Comparison of ENCODE assay signal across 7 worm cellular contexts in genomic region chrX:14502116-14502587, ce11.
TF ChIP-seq lines count a peak whose summit lies in the region.

No protein-coding gene starts in this region.

TF ChIP-seq in whole organism, L1 larva, 84 proteins besides CTCF, POLR2A, EP300 and RAD21 (continues in another document):
- TF ChIP-seq ceh-63 (GFP tag; optimal IDR thresholded peaks at IDR 0.05; lab: Kevin White, UChicago) = peak; percentile 19
- no peak for TF ChIP-seq fkh-10 (GFP tag; optimal IDR thresholded peaks at IDR 0.05; lab: Kevin White, UChicago)
- TF ChIP-seq aly-2 (tag; optimal IDR thresholded peaks at IDR 0.05; lab: Kevin White, UChicago) = no peak
- peak; percentile 92 for TF ChIP-seq nhr-20 (tag; optimal IDR thresholded peaks at IDR 0.05; lab: Kevin White, UChicago)
- peak; percentile 10 for TF ChIP-seq rnt-1 (tag; optimal IDR thresholded peaks at IDR 0.05; lab: Kevin White, UChicago)
- peak; percentile 80 for TF ChIP-seq tlp-1 (tag; optimal IDR thresholded peaks at IDR 0.05; lab: Kevin White, UChicago)
- no peak for TF ChIP-seq C34B4.2 (tag; optimal IDR thresholded peaks at IDR 0.05; lab: Kevin White, UChicago)
- peak; percentile 44 for TF ChIP-seq lin-13 (GFP tag; optimal IDR thresholded peaks at IDR 0.05; lab: Kevin White, UChicago)
- peak; percentile 60 for TF ChIP-seq blmp-1 (tag; optimal IDR thresholded peaks at IDR 0.05; lab: Kevin White, UChicago)
- TF ChIP-seq vab-15 (tag; optimal IDR thresholded peaks at IDR 0.05; lab: Kevin White, UChicago) = no peak
- TF ChIP-seq nhr-90 (tag; optimal IDR thresholded peaks at IDR 0.05; lab: Kevin White, UChicago; ENCODE audit: poor library complexity) = peak; percentile 86
- TF ChIP-seq mef-2 (tag; optimal IDR thresholded peaks at IDR 0.05; lab: Kevin White, UChicago) = no peak
- peak; percentile 27 for TF ChIP-seq C16A3.4 (tag; optimal IDR thresholded peaks at IDR 0.05; lab: Kevin White, UChicago)

TF ChIP-seq in whole organism, L2 larva, 48 proteins besides CTCF, POLR2A, EP300 and RAD21 (continues in another document):
- TF ChIP-seq gmeb-1 (tag; optimal IDR thresholded peaks at IDR 0.05; lab: Kevin White, UChicago) (peak; percentile 46), blmp-1 (tag; optimal IDR thresholded peaks at IDR 0.05; lab: Kevin White, UChicago; ENCODE audit: insufficient read depth) (peak; percentile 68), mbf-1 (tag; optimal IDR thresholded peaks at IDR 0.05; lab: Kevin White, UChicago) (no peak), sma-9 (GFP tag; optimal IDR thresholded peaks at IDR 0.05; lab: Kevin White, UChicago) (peak; percentile 77), sma-9 (tag; optimal IDR thresholded peaks at IDR 0.05; lab: Kevin White, UChicago) (no peak), ZK546.5 (tag; optimal IDR thresholded peaks at IDR 0.05; lab: Kevin White, UChicago) (no peak), F13H6.1 (tag; optimal IDR thresholded peaks at IDR 0.05; lab: Kevin White, UChicago) (peak; percentile 48), C34F6.9 (tag; optimal IDR thresholded peaks at IDR 0.05; lab: Kevin White, UChicago) (peak; percentile 37), nhr-25 (tag; optimal IDR thresholded peaks at IDR 0.05; lab: Kevin White, UChicago) (peak; percentile 84), lsy-2 (tag; optimal IDR thresholded peaks at IDR 0.05; lab: Kevin White, UChicago) (peak in 1 of 2 experiments; percentile 52), ama-1 (optimal IDR thresholded peaks at IDR 0.05; lab: Kevin White, UChicago) (peak; percentile 20), nhr-129 (tag; optimal IDR thresholded peaks at IDR 0.05; lab: Kevin White, UChicago) (peak; percentile 81), crh-2 (tag; optimal IDR thresholded peaks at IDR 0.05; lab: Kevin White, UChicago) (peak; percentile 78)

TF ChIP-seq in whole organism, L3 larva, 47 proteins besides CTCF, POLR2A, EP300 and RAD21:
- TF ChIP-seq ztf-11 (tag; optimal IDR thresholded peaks at IDR 0.05; lab: Kevin White, UChicago) (no peak), nhr-23 (tag; optimal IDR thresholded peaks at IDR 0.05; lab: Kevin White, UChicago) (peak; percentile 13), nhr-25 (tag; optimal IDR thresholded peaks at IDR 0.05; lab: Kevin White, UChicago) (peak; percentile 69), nhr-237 (tag; optimal IDR thresholded peaks at IDR 0.05; lab: Kevin White, UChicago) (no peak), pha-4 (tag; optimal IDR thresholded peaks at IDR 0.05; lab: Kevin White, UChicago) (peak; percentile 61), nhr-43 (tag; optimal IDR thresholded peaks at IDR 0.05; lab: Kevin White, UChicago; ENCODE audit: poor library complexity, severe bottlenecking) (peak; percentile 82), elt-1 (tag; optimal IDR thresholded peaks at IDR 0.05; lab: Kevin White, UChicago) (peak; percentile 19), unc-62 (GFP tag; optimal IDR thresholded peaks at IDR 0.05; lab: Kevin White, UChicago) (peak; percentile 45), pqm-1 (tag; optimal IDR thresholded peaks at IDR 0.05; lab: Kevin White, UChicago) (peak; percentile 83), jun-1 (tag; optimal IDR thresholded peaks at IDR 0.05; lab: Kevin White, UChicago) (peak; percentile 87), snpc-4 (tag; optimal IDR thresholded peaks at IDR 0.05; lab: Kevin White, UChicago) (no peak), elt-2 (tag; optimal IDR thresholded peaks at IDR 0.05; lab: Kevin White, UChicago) (peak; percentile 97), nfya-1 (tag; optimal IDR thresholded peaks at IDR 0.05; lab: Kevin White, UChicago; ENCODE audit: insufficient read depth) (peak; percentile 9)

TF ChIP-seq in whole organism, L4 larva, 104 proteins besides CTCF, POLR2A, EP300 and RAD21 (continues in another document):
- TF ChIP-seq gei-8 (GFP tag; optimal IDR thresholded peaks at IDR 0.05; lab: Kevin White, UChicago) = peak; percentile 77
- TF ChIP-seq dve-1 (tag; optimal IDR thresholded peaks at IDR 0.05; lab: Kevin White, UChicago; ENCODE audit: insufficient read depth) = peak; percentile 97
- TF ChIP-seq dmd-6 (GFP tag; IDR thresholded peaks at IDR 0.05; lab: Robert Waterston, UW) = peak; percentile 94
- TF ChIP-seq unc-39 (tag; optimal IDR thresholded peaks at IDR 0.05; lab: Kevin White, UChicago) = no peak
- no peak for TF ChIP-seq nhr-42 (GFP tag; IDR thresholded peaks at IDR 0.05; lab: Robert Waterston, UW)
- peak in 1 of 2 experiments; percentile 71 for TF ChIP-seq hif-1 (tag; optimal IDR thresholded peaks at IDR 0.05; lab: Kevin White, UChicago)
- peak; percentile 92 for TF ChIP-seq hlh-30 (tag; optimal IDR thresholded peaks at IDR 0.05; lab: Kevin White, UChicago; ENCODE audit: insufficient read depth)
- TF ChIP-seq lin-1 (GFP tag; IDR thresholded peaks at IDR 0.05; lab: Robert Waterston, UW) = peak; percentile 82
- peak; percentile 90 for TF ChIP-seq aha-1 (tag; lab: Kevin White, UChicago)
- no peak for TF ChIP-seq fkh-10 (GFP tag; optimal IDR thresholded peaks at IDR 0.05; lab: Kevin White, UChicago)
- peak; percentile 95 for TF ChIP-seq hlh-11 (tag; optimal IDR thresholded peaks at IDR 0.05; lab: Kevin White, UChicago)
- TF ChIP-seq mxl-3 (GFP tag; optimal IDR thresholded peaks at IDR 0.05; lab: Kevin White, UChicago) = peak; percentile 43
- TF ChIP-seq nhr-237 (tag; optimal IDR thresholded peaks at IDR 0.05; lab: Kevin White, UChicago) = no peak

TF ChIP-seq in whole organism, late embryonic, 69 proteins besides CTCF, POLR2A, EP300 and RAD21:
- no peak for TF ChIP-seq lin-11 (tag; optimal IDR thresholded peaks at IDR 0.05; lab: Kevin White, UChicago)
- peak; percentile 19 for TF ChIP-seq unc-55 (GFP tag; optimal IDR thresholded peaks at IDR 0.05; lab: Kevin White, UChicago)
- TF ChIP-seq hlh-30 (tag; optimal IDR thresholded peaks at IDR 0.05; lab: Kevin White, UChicago; ENCODE audit: insufficient read depth) = peak; percentile 44
- TF ChIP-seq syd-9 (tag; optimal IDR thresholded peaks at IDR 0.05; lab: Kevin White, UChicago) = no peak
- peak; percentile 94 for TF ChIP-seq elt-2 (tag; optimal IDR thresholded peaks at IDR 0.05; lab: Kevin White, UChicago)
- no peak for TF ChIP-seq ceh-22 (tag; optimal IDR thresholded peaks at IDR 0.05; lab: Kevin White, UChicago)
- no peak for TF ChIP-seq C08G9.2 (tag; optimal IDR thresholded peaks at IDR 0.05; lab: Kevin White, UChicago)
- TF ChIP-seq unc-3 (GFP tag; conservative IDR thresholded peaks at IDR 0.05; lab: Robert Waterston, UW) = no peak
- TF ChIP-seq unc-3 (tag; optimal IDR thresholded peaks at IDR 0.05; lab: Kevin White, UChicago) = no peak

TF ChIP-seq in whole organism, mixed stage, embryonic, 35 proteins besides CTCF, POLR2A, EP300 and RAD21:
- peak; percentile 48 for TF ChIP-seq unc-62 (GFP tag; optimal IDR thresholded peaks at IDR 0.05; lab: Kevin White, UChicago)
- no peak for TF ChIP-seq pha-4 (tag; optimal IDR thresholded peaks at IDR 0.05; lab: Kevin White, UChicago)

TF ChIP-seq in whole organism, young adult, 124 proteins besides CTCF, POLR2A, EP300 and RAD21 (continues in another document):
- TF ChIP-seq tbp1 (GFP tag; optimal IDR thresholded peaks at IDR 0.05; lab: Kevin White, UChicago) (peak; percentile 43), sptf-2 (GFP tag; optimal IDR thresholded peaks at IDR 0.05; lab: Kevin White, UChicago) (no peak), T26A5.8 (tag; optimal IDR thresholded peaks at IDR 0.05; lab: Kevin White, UChicago) (no peak), let-607 (tag; optimal IDR thresholded peaks at IDR 0.05; lab: Kevin White, UChicago) (peak in 1 of 2 experiments; percentile 46), F22D6.2 (tag; optimal IDR thresholded peaks at IDR 0.05; lab: Kevin White, UChicago) (peak; percentile 44), let-526 (GFP tag; IDR thresholded peaks at IDR 0.05; lab: Robert Waterston, UW) (peak; percentile 74; the same call in 1 of the 2 replicates), chd-7 (tag; optimal IDR thresholded peaks at IDR 0.05; lab: Kevin White, UChicago) (peak; percentile 72), dox-1 (GFP tag; IDR thresholded peaks at IDR 0.05; lab: Robert Waterston, UW) (0 out of 2 replicates have a peak, but pooled peaks have one; percentile 35), snpc-1.3 (tag; optimal IDR thresholded peaks at IDR 0.05; lab: Kevin White, UChicago; ENCODE audit: insufficient read depth) (no peak), unc-130 (GFP tag; optimal IDR thresholded peaks at IDR 0.05; lab: Kevin White, UChicago) (no peak), ztf-6 (GFP tag; IDR thresholded peaks at IDR 0.05; lab: Robert Waterston, UW) (no peak), attf-5 (GFP tag; optimal IDR thresholded peaks at IDR 0.05; lab: Kevin White, UChicago) (peak; percentile 75), lin-54 (GFP tag; optimal IDR thresholded peaks at IDR 0.05; lab: Kevin White, UChicago) (peak; percentile 12), ztf-18 (tag; optimal IDR thresholded peaks at IDR 0.05; lab: Kevin White, UChicago) (peak; percentile 18), Y95B8A.8 (GFP tag; IDR thresholded peaks at IDR 0.05; lab: Robert Waterston, UW) (peak; percentile 61; the same call in 1 of the 2 replicates), cebp-1 (GFP tag; IDR thresholded peaks at IDR 0.05; lab: Robert Waterston, UW) (peak; percentile 37; the same call in 1 of the 2 replicates), cebp-1 (tag; optimal IDR thresholded peaks at IDR 0.05; lab: Kevin White, UChicago) (peak; percentile 88), lin-40 (tag; optimal IDR thresholded peaks at IDR 0.05; lab: Kevin White, UChicago) (peak; percentile 77), K11D2.4 (GFP tag; IDR thresholded peaks at IDR 0.05; lab: Robert Waterston, UW) (peak; percentile 83), ceh-58 (GFP tag; IDR thresholded peaks at IDR 0.05; lab: Robert Waterston, UW) (no peak), ztf-22 (GFP tag; optimal IDR thresholded peaks at IDR 0.05; lab: Kevin White, UChicago) (peak; percentile 91), athp-1 (tag; optimal IDR thresholded peaks at IDR 0.05; lab: Kevin White, UChicago) (no peak), B0336.3 (GFP tag; IDR thresholded peaks at IDR 0.05; lab: Robert Waterston, UW) (peak; percentile 76; the same call in 1 of the 2 replicates), ztf-26 (tag; optimal IDR thresholded peaks at IDR 0.05; lab: Kevin White, UChicago) (peak; percentile 88), K12H6.12 (tag; optimal IDR thresholded peaks at IDR 0.05; lab: Kevin White, UChicago) (peak; percentile 41), C06A6.2 (GFP tag; conservative IDR thresholded peaks at IDR 0.05; lab: Robert Waterston, UW) (peak; percentile 74), nhr-90 (tag; optimal IDR thresholded peaks at IDR 0.05; lab: Kevin White, UChicago) (peak; percentile 68), dpff-1 (tag; optimal IDR thresholded peaks at IDR 0.05; lab: Kevin White, UChicago) (peak; percentile 17), nfyb-1 (GFP tag; IDR thresholded peaks at IDR 0.05; lab: Robert Waterston, UW) (0 out of 2 replicates have a peak, but pooled peaks have one; percentile 28), madf-8 (GFP tag; conservative IDR thresholded peaks at IDR 0.05; lab: Robert Waterston, UW) (no peak), somi-1 (GFP tag; optimal IDR thresholded peaks at IDR 0.05; lab: Kevin White, UChicago) (peak; percentile 90), snpc-4 (GFP tag; optimal IDR thresholded peaks at IDR 0.05; lab: Kevin White, UChicago) (no peak), snpc-4 (tag; optimal IDR thresholded peaks at IDR 0.05; lab: Kevin White, UChicago) (peak in 2 of 4 experiments; percentile 1 to 40)
